Worm (Caenorhabditis elegans) whole organism, young adult: Measurements from ENCODE around the gene bbs-5.

ENCODE experiments used
- ekl-4 ChIP-seq: fragments of 200-800 bp; sonication (Bioruptor generic); IDR thresholded peaks from 2 replicates; pipeline ENCODE4 v1.3.6; 2022; ENCODE audit warnings: missing genetic modification reagents, missing genetic modification characterization, missing compliant biosample characterization
- nhr-80 ChIP-seq: sonication (generic microtip); optimal IDR thresholded peaks from 2 replicates; lab custom pipeline; 2016; ENCODE audit warnings: missing genetic modification characterization, missing compliant biosample characterization

- no peak for TF ChIP-seq ekl-4 (GFP tag; lab: Robert Waterston, UW)
- no peak for TF ChIP-seq nhr-80 (tag; lab: Kevin White, UChicago)
Measured at ce11 chrIII:10300078-10300477, 38.5 kb upstream of the bbs-5 start, which contains the start of gene vglu-3.
